Worm (Caenorhabditis elegans) whole organism, young adult: ENCODE data around the gene F38A5.8.
A peak's percentile ranks its signal among the peaks of the same experiment; 100 is the strongest.

Source experiments
- B0019.2 ChIP-seq: fragments of 200-800 bp; sonication (Bioruptor generic); conservative IDR thresholded peaks from 2 replicates; pipeline ENCODE4 v1.3.6; 2022; ENCODE audit warnings: missing genetic modification reagents, missing genetic modification characterization, missing compliant biosample characterization
- F22D6.2 ChIP-seq: sonication (generic microtip); optimal IDR thresholded peaks from 2 replicates; lab custom pipeline; 2016; ENCODE audit warnings: mild to moderate bottlenecking, missing genetic modification characterization, missing compliant biosample characterization
- F37B4.10 ChIP-seq: fragments of 200-800 bp; sonication (Bioruptor generic); IDR thresholded peaks from 2 replicates; pipeline ENCODE4 v1.3.6; 2022; ENCODE audit warnings: missing genetic modification characterization, missing compliant biosample characterization
- F52B5.7 ChIP-seq: sonication (generic microtip); optimal IDR thresholded peaks from 2 replicates; lab custom pipeline; 2016; ENCODE audit warnings: mild to moderate bottlenecking, missing genetic modification characterization, missing compliant biosample characterization
- Y53G8AR.9 ChIP-seq: fragments of 200-800 bp; sonication (Bioruptor generic); conservative IDR thresholded peaks from 2 replicates; pipeline ENCODE4 v1.3.6; 2022; ENCODE audit warnings: missing genetic modification reagents, missing genetic modification characterization, missing compliant biosample characterization
- Y56A3A.18 ChIP-seq: fragments of 200-800 bp; sonication (Bioruptor generic); IDR thresholded peaks from 2 replicates; pipeline ENCODE4 v1.3.6; 2022; ENCODE audit warnings: missing genetic modification reagents, missing genetic modification characterization, missing compliant biosample characterization
- ZK185.1 ChIP-seq: sonication (generic microtip); optimal IDR thresholded peaks from 2 replicates; lab custom pipeline; 2016; ENCODE audit warnings: mild to moderate bottlenecking, missing genetic modification characterization, missing compliant biosample characterization; ENCODE audit not compliant: poor library complexity, severe bottlenecking
- attf-5 ChIP-seq: fragments of 200-800 bp; sonication (Bioruptor generic); optimal IDR thresholded peaks from 2 replicates; lab custom pipeline; 2018; ENCODE audit warnings: mild to moderate bottlenecking, missing genetic modification characterization, missing compliant biosample characterization
- bed-2 ChIP-seq: fragments of 200-800 bp; sonication (Bioruptor generic); IDR thresholded peaks from 2 replicates; pipeline ENCODE4 v1.3.6; 2022; ENCODE audit warnings: missing genetic modification reagents, missing genetic modification characterization, missing compliant biosample characterization
- cebp-1 ChIP-seq, 2 experiments: fragments of 200-800 bp in 1 of 2; sonication (Bioruptor generic) in 1 of 2; sonication (generic microtip) in 1 of 2; IDR thresholded peaks in 1 of 2; optimal IDR thresholded peaks in 1 of 2; 2 replicates each; pipeline versions ENCODE4 v1.3.6 to Lab custom; 2017 to 2022; ENCODE audit warnings: missing compliant biosample characterization in 2 of 2, missing genetic modification characterization in 2 of 2, mild to moderate bottlenecking in 1 of 2, missing genetic modification reagents in 1 of 2, moderate library complexity in 1 of 2
- ceh-27 ChIP-seq: fragments of 200-800 bp; sonication (Bioruptor generic); optimal IDR thresholded peaks from 2 replicates; lab custom pipeline; 2018; ENCODE audit warnings: mild to moderate bottlenecking, missing genetic modification characterization, moderate library complexity, missing compliant biosample characterization
- chd-7 ChIP-seq: sonication (generic microtip); optimal IDR thresholded peaks from 2 replicates; lab custom pipeline; 2016; ENCODE audit warnings: mild to moderate bottlenecking, missing genetic modification characterization, moderate library complexity, missing compliant biosample characterization
- dox-1 ChIP-seq: fragments of 200-800 bp; sonication (Bioruptor generic); IDR thresholded peaks from 2 replicates; pipeline ENCODE4 v1.3.6; 2022; ENCODE audit warnings: missing genetic modification reagents, missing genetic modification characterization, missing compliant biosample characterization
- egl-44 ChIP-seq: fragments of 200-800 bp; sonication (Bioruptor generic); IDR thresholded peaks from 2 replicates; pipeline ENCODE4 v1.3.6; 2022; ENCODE audit warnings: missing genetic modification reagents, missing genetic modification characterization, missing compliant biosample characterization
- egrh-3 ChIP-seq: fragments of 200-800 bp; sonication (Bioruptor generic); IDR thresholded peaks from 2 replicates; pipeline ENCODE4 v1.3.6; 2022; ENCODE audit warnings: missing genetic modification reagents, missing genetic modification characterization, missing compliant biosample characterization
- ekl-4 ChIP-seq: fragments of 200-800 bp; sonication (Bioruptor generic); IDR thresholded peaks from 2 replicates; pipeline ENCODE4 v1.3.6; 2022; ENCODE audit warnings: missing genetic modification reagents, missing genetic modification characterization, missing compliant biosample characterization
- hmg-1.2 ChIP-seq: fragments of 200-800 bp; sonication (Bioruptor generic); IDR thresholded peaks from 2 replicates; pipeline ENCODE4 v1.3.6; 2022; ENCODE audit warnings: missing genetic modification reagents, missing genetic modification characterization, missing compliant biosample characterization
- lag-1 ChIP-seq: fragments of 200-800 bp; sonication (Bioruptor generic); IDR thresholded peaks from 2 replicates; pipeline ENCODE4 v1.3.6; 2022; ENCODE audit warnings: missing genetic modification reagents, missing genetic modification characterization, missing compliant biosample characterization
- let-607 ChIP-seq, 2 experiments: fragments of 200-800 bp in 1 of 2; sonication (Bioruptor generic) in 1 of 2; sonication (generic microtip) in 1 of 2; optimal IDR thresholded peaks; 2 replicates each; lab custom pipeline; 2016 to 2018; ENCODE audit warnings: mild to moderate bottlenecking in 2 of 2, missing compliant biosample characterization in 2 of 2, missing genetic modification characterization in 2 of 2, moderate library complexity in 2 of 2, missing genotype in 1 of 2
- lin-35 ChIP-seq, 3 experiments: fragments of 150-350 bp in 2 of 3; sonication (generic microtip) in 1 of 3; optimal IDR thresholded peaks; 2 replicates each; lab custom pipeline; 2014 to 2018; ENCODE audit warnings: missing biosample characterization in 3 of 3, missing genetic modification characterization in 3 of 3, missing genetic modification reagents in 3 of 3
- lin-54 ChIP-seq: fragments of 200-800 bp; sonication (Bioruptor generic); optimal IDR thresholded peaks from 2 replicates; lab custom pipeline; 2018; ENCODE audit warnings: mild to moderate bottlenecking, missing genetic modification characterization, missing compliant biosample characterization
- lir-1 ChIP-seq: fragments of 200-800 bp; sonication (Bioruptor generic); conservative IDR thresholded peaks from 2 replicates; pipeline ENCODE4 v1.3.6; 2022; ENCODE audit warnings: missing genetic modification reagents, missing genetic modification characterization, missing compliant biosample characterization
- lsy-27 ChIP-seq: sonication (generic microtip); optimal IDR thresholded peaks from 2 replicates; lab custom pipeline; 2017; ENCODE audit warnings: missing genetic modification characterization, mild to moderate bottlenecking, missing compliant biosample characterization, antibody characterized with exemption, missing genotype, borderline replicate concordance; ENCODE audit not compliant: insufficient read depth
- madf-10 ChIP-seq: sonication (generic microtip); optimal IDR thresholded peaks from 2 replicates; lab custom pipeline; 2016; ENCODE audit warnings: mild to moderate bottlenecking, missing genetic modification characterization, missing compliant biosample characterization
- madf-6 ChIP-seq: fragments of 200-800 bp; sonication (Bioruptor generic); IDR thresholded peaks from 2 replicates; pipeline ENCODE4 v1.3.6; 2022; ENCODE audit warnings: missing genetic modification reagents, missing genetic modification characterization, missing compliant biosample characterization
- madf-8 ChIP-seq: fragments of 200-800 bp; sonication (Bioruptor generic); conservative IDR thresholded peaks from 2 replicates; pipeline ENCODE4 v1.3.6; 2022; ENCODE audit warnings: missing genetic modification reagents, missing genetic modification characterization, missing compliant biosample characterization
- mcd-1 ChIP-seq: fragments of 200-800 bp; sonication (Bioruptor generic); IDR thresholded peaks from 2 replicates; pipeline ENCODE4 v1.3.6; 2022; ENCODE audit warnings: missing genetic modification reagents, missing genetic modification characterization, missing compliant biosample characterization
- mel-28 ChIP-seq: sonication (generic microtip); optimal IDR thresholded peaks from 2 replicates; lab custom pipeline; 2016; ENCODE audit warnings: borderline replicate concordance, mild to moderate bottlenecking, missing genetic modification characterization, missing compliant biosample characterization
- nfyb-1 ChIP-seq: fragments of 200-800 bp; sonication (Bioruptor generic); IDR thresholded peaks from 2 replicates; pipeline ENCODE4 v1.3.6; 2022; ENCODE audit warnings: missing genetic modification reagents, missing genetic modification characterization, missing compliant biosample characterization
- nhr-80 ChIP-seq: sonication (generic microtip); optimal IDR thresholded peaks from 2 replicates; lab custom pipeline; 2016; ENCODE audit warnings: missing genetic modification characterization, missing compliant biosample characterization
- pbrm-1 ChIP-seq: fragments of 200-800 bp; sonication (Bioruptor generic); IDR thresholded peaks from 2 replicates; pipeline ENCODE4 v1.3.6; 2022; ENCODE audit warnings: missing genetic modification reagents, missing genetic modification characterization, missing compliant biosample characterization
- rcor-1 ChIP-seq: fragments of 200-800 bp; sonication (Bioruptor generic); IDR thresholded peaks from 2 replicates; pipeline ENCODE4 v1.3.6; 2022; ENCODE audit warnings: missing genetic modification reagents, missing genetic modification characterization, missing compliant biosample characterization
- sdz-38 ChIP-seq: sonication (generic microtip); optimal IDR thresholded peaks from 2 replicates; lab custom pipeline; 2016; ENCODE audit warnings: missing genotype, missing genetic modification characterization, missing compliant biosample characterization
- snpc-3.4 ChIP-seq: sonication (generic microtip); optimal IDR thresholded peaks from 2 replicates; lab custom pipeline; 2017; ENCODE audit warnings: missing genetic modification characterization, mild to moderate bottlenecking, missing compliant biosample characterization, antibody characterized with exemption, moderate library complexity, missing genotype, missing genetic modification reagents
- snpc-4 ChIP-seq, 5 experiments: fragments of 150-350 bp in 1 of 5; sonication (generic microtip) in 4 of 5; optimal IDR thresholded peaks; 2 replicates each; lab custom pipeline; 2014 to 2018; ENCODE audit warnings: missing genetic modification characterization in 5 of 5, missing biosample characterization in 3 of 5, antibody characterized with exemption in 2 of 5, mild to moderate bottlenecking in 2 of 5, missing compliant biosample characterization in 2 of 5, missing genotype in 2 of 5, moderate library complexity in 2 of 5, missing genetic modification reagents in 1 of 5
- somi-1 ChIP-seq: fragments of 200-800 bp; sonication (Bioruptor generic); optimal IDR thresholded peaks from 2 replicates; lab custom pipeline; 2018; ENCODE audit warnings: mild to moderate bottlenecking, missing genetic modification characterization, missing compliant biosample characterization
- zfh-2 ChIP-seq: fragments of 200-800 bp; sonication (Bioruptor generic); conservative IDR thresholded peaks from 2 replicates; pipeline ENCODE4 v1.3.6; 2022; ENCODE audit warnings: missing genetic modification reagents, missing genetic modification characterization, missing compliant biosample characterization
- ztf-22 ChIP-seq: fragments of 200-800 bp; sonication (Bioruptor generic); optimal IDR thresholded peaks from 2 replicates; lab custom pipeline; 2018; ENCODE audit warnings: mild to moderate bottlenecking, missing genetic modification characterization, moderate library complexity, missing compliant biosample characterization
- ztf-26 ChIP-seq: sonication (generic microtip); optimal IDR thresholded peaks from 2 replicates; lab custom pipeline; 2017; ENCODE audit warnings: missing genetic modification characterization, missing compliant biosample characterization

Gene F38A5.8

ce11 chrIV:6572655-6573054, 26.9 kb upstream of the F38A5.8 start:
- no peak for TF ChIP-seq zfh-2 (GFP tag; lab: Robert Waterston, UW)
- peak; percentile 74 for TF ChIP-seq hmg-1.2 (GFP tag; lab: Robert Waterston, UW)
- no peak for TF ChIP-seq madf-10
- TF ChIP-seq bed-2 (GFP tag; lab: Robert Waterston, UW) = no peak
- TF ChIP-seq ZK185.1 (tag; lab: Kevin White, UChicago) = no peak
- peak; percentile 12 for TF ChIP-seq nhr-80
- no peak for TF ChIP-seq cebp-1 (GFP tag; IDR thresholded peaks at IDR 0.05; lab: Robert Waterston, UW)
- TF ChIP-seq cebp-1 (tag; optimal IDR thresholded peaks at IDR 0.05; lab: Kevin White, UChicago) = peak; percentile 47
- no peak for TF ChIP-seq F37B4.10 (GFP tag; lab: Robert Waterston, UW)
- TF ChIP-seq sdz-38 (tag; lab: Kevin White, UChicago) = no peak
- no peak for TF ChIP-seq lin-54
- TF ChIP-seq ekl-4 (GFP tag; lab: Robert Waterston, UW) = no peak
- no peak for TF ChIP-seq B0019.2 (GFP tag; lab: Robert Waterston, UW)
- TF ChIP-seq ztf-22 (GFP tag; lab: Kevin White, UChicago) = no peak
- TF ChIP-seq Y53G8AR.9 = no peak
- no peak for TF ChIP-seq mel-28 (tag; lab: Kevin White, UChicago)
- TF ChIP-seq dox-1 = no peak
- TF ChIP-seq, all 124 proteins: peak for 3

ce11 chrIV:6574343-6574742, 25.2 kb upstream of the F38A5.8 start:
- TF ChIP-seq nhr-80 (peak; percentile 94), attf-5 (peak; percentile 30), nfyb-1 (GFP tag; lab: Robert Waterston, UW) (peak; percentile 51; the same call in 1 of the 2 replicates), lir-1 (no peak), Y56A3A.18 (GFP tag; lab: Robert Waterston, UW) (0 out of 2 replicates have a peak, but pooled peaks have one; percentile 10), F37B4.10 (GFP tag; lab: Robert Waterston, UW) (no peak), let-607 (tag; optimal IDR thresholded peaks at IDR 0.05; lab: Kevin White, UChicago) (peak; percentile 27 to 79), lsy-27 (tag; lab: Kevin White, UChicago) (no peak), cebp-1 (GFP tag; IDR thresholded peaks at IDR 0.05; lab: Robert Waterston, UW) (no peak), cebp-1 (tag; optimal IDR thresholded peaks at IDR 0.05; lab: Kevin White, UChicago) (peak; percentile 47)

- 0 out of 2 replicates have a peak, but pooled peaks have one; percentile 21 for TF ChIP-seq egrh-3 (GFP tag; lab: Robert Waterston, UW)
- TF ChIP-seq madf-6 = no peak
- TF ChIP-seq attf-5 = peak; percentile 25
- peak; percentile 35; the same call in 1 of the 2 replicates for TF ChIP-seq mcd-1 (GFP tag; lab: Robert Waterston, UW)
- peak; percentile 55 for TF ChIP-seq hmg-1.2 (GFP tag; lab: Robert Waterston, UW)
- no peak for TF ChIP-seq F52B5.7 (tag; lab: Kevin White, UChicago)
- no peak for TF ChIP-seq lin-54
Measured at ce11 chrIV:6575959-6576727, 23.4 kb upstream of the F38A5.8 start.

- no peak for TF ChIP-seq chd-7 (tag; lab: Kevin White, UChicago)
- TF ChIP-seq snpc-3.4 (tag; lab: Kevin White, UChicago) = peak; percentile 35
- TF ChIP-seq nhr-80 = peak; percentile 34
- no peak for TF ChIP-seq lag-1 (GFP tag; lab: Robert Waterston, UW)
- TF ChIP-seq somi-1 = no peak
- TF ChIP-seq hmg-1.2 (GFP tag; lab: Robert Waterston, UW) = peak; percentile 82; the same call in 1 of the 2 replicates
- peak; percentile 12 for TF ChIP-seq ztf-26
- no peak for TF ChIP-seq lin-35 (GFP tag; optimal IDR thresholded peaks at IDR 0.05; lab: Kevin White, UChicago)
- TF ChIP-seq pbrm-1 = no peak
- TF ChIP-seq ceh-27 (GFP tag; lab: Kevin White, UChicago) = no peak
- TF ChIP-seq madf-8 = no peak
- TF ChIP-seq mcd-1 (GFP tag; lab: Robert Waterston, UW) = peak; percentile 41; the same call in 1 of the 2 replicates
- TF ChIP-seq cebp-1 (GFP tag; IDR thresholded peaks at IDR 0.05; lab: Robert Waterston, UW) = no peak
- peak; percentile 61 for TF ChIP-seq cebp-1 (tag; optimal IDR thresholded peaks at IDR 0.05; lab: Kevin White, UChicago)
- TF ChIP-seq egl-44 = no peak
- no peak for TF ChIP-seq snpc-4 (GFP tag; optimal IDR thresholded peaks at IDR 0.05; lab: Kevin White, UChicago)
- peak in 1 of 4 experiments; percentile 19 for TF ChIP-seq snpc-4 (tag; optimal IDR thresholded peaks at IDR 0.05; lab: Kevin White, UChicago)
- TF ChIP-seq rcor-1 (GFP tag; lab: Robert Waterston, UW) = peak; percentile 21; the same call in 1 of the 2 replicates
- TF ChIP-seq F22D6.2 (tag; lab: Kevin White, UChicago) = no peak
Measured at ce11 chrIV:6576728-6577101, 22.8 kb upstream of the F38A5.8 start.
